Fruit fly (Drosophila melanogaster) whole organism, embryonic: ENCODE results near the gene CG33654.

Experiments
- Asciz ChIP-seq: fragments of 200-800 bp; sonication (Bioruptor generic); optimal IDR thresholded peaks from 2 replicates; lab custom pipeline; 2017; ENCODE audit warnings: missing biosample characterization, mild to moderate bottlenecking, missing genetic modification characterization, missing genetic modification reagents
- Atf6 ChIP-seq: fragments of 200-800 bp; sonication (Bioruptor generic); IDR thresholded peaks from 2 replicates; pipeline ENCODE4 v1.3.6; 2022; ENCODE audit warnings: missing biosample characterization, missing genetic modification characterization
- C15 ChIP-seq: fragments of 200-800 bp; sonication (Bioruptor generic); IDR thresholded peaks from 3 replicates; pipeline ENCODE4 v1.3.6; 2022; ENCODE audit warnings: missing biosample characterization, missing genetic modification characterization
- CG10147 ChIP-seq: fragments of 200-800 bp; sonication (Bioruptor generic); optimal IDR thresholded peaks from 2 replicates; lab custom pipeline; 2019; ENCODE audit warnings: missing biosample characterization, mild to moderate bottlenecking, missing genetic modification characterization, moderate library complexity
- CG1024 ChIP-seq: fragments of 200-800 bp; sonication (Bioruptor generic); IDR thresholded peaks from 2 replicates; pipeline ENCODE4 v1.3.6; 2022; ENCODE audit warnings: missing biosample characterization, missing genetic modification characterization
- CG10321 ChIP-seq: fragments of 200-800 bp; sonication (Bioruptor generic); IDR thresholded peaks from 2 replicates; pipeline ENCODE4 v1.3.6; 2022; ENCODE audit warnings: missing biosample characterization, missing genetic modification characterization
- CG10431 ChIP-seq: fragments of 200-800 bp; sonication (Bioruptor generic); optimal IDR thresholded peaks from 3 replicates; lab custom pipeline; 2018; ENCODE audit warnings: missing biosample characterization, mild to moderate bottlenecking, missing genetic modification characterization
- CG11093 ChIP-seq: fragments of 200-800 bp; sonication (Bioruptor generic); IDR thresholded peaks from 3 replicates; pipeline ENCODE4 v1.3.6; 2022; ENCODE audit warnings: missing biosample characterization, missing genetic modification characterization
- CG11695 ChIP-seq: fragments of 200-800 bp; sonication (Bioruptor generic); IDR thresholded peaks from 3 replicates; pipeline ENCODE4 v1.3.6; 2022; ENCODE audit warnings: missing biosample characterization, missing genetic modification characterization
- CG13894 ChIP-seq: fragments of 200-800 bp; sonication (Bioruptor generic); optimal IDR thresholded peaks from 3 replicates; lab custom pipeline; 2018; ENCODE audit warnings: missing biosample characterization, mild to moderate bottlenecking, missing genetic modification characterization, moderate library complexity
- CG15073 ChIP-seq: fragments of 200-800 bp; sonication (Bioruptor generic); optimal IDR thresholded peaks from 2 replicates; lab custom pipeline; 2016; ENCODE audit warnings: missing biosample characterization, missing genetic modification characterization
- CG17359 ChIP-seq: fragments of 200-800 bp; sonication (Bioruptor generic); optimal IDR thresholded peaks from 3 replicates; lab custom pipeline; 2018; ENCODE audit warnings: missing biosample characterization, mild to moderate bottlenecking, missing genetic modification characterization, moderate library complexity
- CG18764 ChIP-seq: fragments of 200-800 bp; sonication (Bioruptor generic); optimal IDR thresholded peaks from 3 replicates; lab custom pipeline; 2016; ENCODE audit warnings: missing biosample characterization, missing genetic modification characterization
- CG2129 ChIP-seq: fragments of 200-800 bp; sonication (Bioruptor generic); IDR thresholded peaks from 2 replicates; pipeline ENCODE4 v1.3.6; 2022; ENCODE audit warnings: missing biosample characterization, missing genetic modification characterization; ENCODE audit not compliant: partially characterized antibody
- CG2678 ChIP-seq: fragments of 200-800 bp; sonication (Bioruptor generic); optimal IDR thresholded peaks from 3 replicates; lab custom pipeline; 2019; ENCODE audit warnings: missing biosample characterization, mild to moderate bottlenecking, missing genetic modification characterization, moderate library complexity
- CG30403 ChIP-seq: fragments of 200-800 bp; sonication (Bioruptor generic); optimal IDR thresholded peaks from 3 replicates; lab custom pipeline; 2016; ENCODE audit warnings: missing biosample characterization, missing genetic modification characterization
- CG34376 ChIP-seq: fragments of 200-800 bp; sonication (Bioruptor generic); optimal IDR thresholded peaks from 2 replicates; lab custom pipeline; 2018; ENCODE audit warnings: missing biosample characterization, mild to moderate bottlenecking, missing genetic modification characterization
- CG3726 ChIP-seq: fragments of 200-800 bp; sonication (Bioruptor generic); IDR thresholded peaks from 3 replicates; pipeline ENCODE4, ENCODE4 v1.3.6; 2022; ENCODE audit warnings: missing biosample characterization, missing genetic modification characterization
- CG4424 ChIP-seq: fragments of 200-800 bp; sonication (Bioruptor generic); optimal IDR thresholded peaks from 3 replicates; lab custom pipeline; 2016; ENCODE audit warnings: missing biosample characterization, missing genetic modification characterization
- CG5953 ChIP-seq: fragments of 200-800 bp; sonication (Bioruptor generic); IDR thresholded peaks from 2 replicates; pipeline ENCODE4 v1.3.6; 2022; ENCODE audit warnings: missing biosample characterization, missing genetic modification characterization
- CoRest ChIP-seq: fragments of 200-800 bp; sonication (Bioruptor generic); optimal IDR thresholded peaks from 3 replicates; lab custom pipeline; 2018; ENCODE audit warnings: missing biosample characterization, mild to moderate bottlenecking, missing genetic modification characterization, moderate library complexity
- Dad ChIP-seq: fragments of 200-800 bp; sonication (Bioruptor generic); optimal IDR thresholded peaks from 3 replicates; lab custom pipeline; 2016; ENCODE audit warnings: missing biosample characterization, missing genetic modification characterization
- Dll ChIP-seq: fragments of 200-800 bp; sonication (Bioruptor generic); IDR thresholded peaks from 4 replicates; pipeline ENCODE4 v1.3.6; 2022; ENCODE audit warnings: missing biosample characterization, missing genetic modification characterization; ENCODE audit not compliant: partially characterized antibody
- E2f1 ChIP-seq: fragments of 200-800 bp; sonication (Bioruptor generic); IDR thresholded peaks from 2 replicates; pipeline ENCODE4 v1.3.6; 2022; ENCODE audit warnings: missing biosample characterization, missing genetic modification characterization
- Fer1 ChIP-seq: fragments of 200-800 bp; sonication (Bioruptor generic); optimal IDR thresholded peaks from 2 replicates; lab custom pipeline; 2017; ENCODE audit warnings: missing biosample characterization, mild to moderate bottlenecking, missing genetic modification characterization
- HLH3B ChIP-seq: fragments of 200-800 bp; sonication (Bioruptor generic); IDR thresholded peaks from 2 replicates; pipeline ENCODE4 v1.3.6; 2022; ENCODE audit warnings: missing biosample characterization, missing genetic modification characterization
- Hey ChIP-seq: fragments of 200-800 bp; sonication (Bioruptor generic); optimal IDR thresholded peaks from 3 replicates; lab custom pipeline; 2018; ENCODE audit warnings: missing biosample characterization, mild to moderate bottlenecking, missing genetic modification characterization
- HmgZ ChIP-seq: fragments of 200-800 bp; sonication (Bioruptor generic); optimal IDR thresholded peaks from 2 replicates; lab custom pipeline; 2018; ENCODE audit warnings: missing biosample characterization, mild to moderate bottlenecking, missing genetic modification characterization
- Hr39 ChIP-seq: fragments of >200 bp; optimal IDR thresholded peaks from 2 replicates; lab custom pipeline; 2017
- Mad ChIP-seq: fragments of 200-800 bp; sonication (Bioruptor generic); optimal IDR thresholded peaks from 2 replicates; lab custom pipeline; 2016; ENCODE audit warnings: missing biosample characterization, missing genetic modification characterization
- Neu2 ChIP-seq: fragments of 200-800 bp; sonication (Bioruptor generic); optimal IDR thresholded peaks from 3 replicates; lab custom pipeline; 2016; ENCODE audit warnings: missing biosample characterization, missing genetic modification characterization, borderline replicate concordance
- Oaz ChIP-seq: fragments of 200-800 bp; sonication (Bioruptor generic); IDR thresholded peaks from 2 replicates; pipeline ENCODE4 v1.3.6; 2022; ENCODE audit warnings: missing biosample characterization, missing genetic modification characterization
- Taf1 ChIP-seq: fragments of 200-800 bp; sonication (Bioruptor generic); IDR thresholded peaks from 2 replicates; pipeline ENCODE4 v1.3.6; 2022; ENCODE audit warnings: missing biosample characterization, missing genetic modification characterization
- Usf ChIP-seq: fragments of 200-800 bp; sonication (Bioruptor generic); optimal IDR thresholded peaks from 2 replicates; lab custom pipeline; 2017; ENCODE audit warnings: missing genotype, missing biosample characterization, missing genetic modification characterization
- aop ChIP-seq: fragments of 200-800 bp; sonication (Bioruptor generic); IDR thresholded peaks from 2 replicates; pipeline ENCODE4 v1.3.6; 2022; ENCODE audit warnings: missing biosample characterization, missing genetic modification characterization
- bab2 ChIP-seq: fragments of 200-800 bp; sonication (Bioruptor generic); optimal IDR thresholded peaks from 2 replicates; lab custom pipeline; 2016; ENCODE audit warnings: missing biosample characterization, missing genetic modification characterization
- cad ChIP-seq: fragments of >200 bp; optimal IDR thresholded peaks from 2 replicates; lab custom pipeline; 2017; ENCODE audit warnings: missing biosample characterization, missing genetic modification characterization
- cg ChIP-seq: fragments of 200-800 bp; sonication (Bioruptor generic); optimal IDR thresholded peaks from 3 replicates; lab custom pipeline; 2019; ENCODE audit warnings: missing biosample characterization, mild to moderate bottlenecking, missing genetic modification characterization, moderate library complexity
- danr ChIP-seq: fragments of 200-800 bp; sonication (Bioruptor generic); IDR thresholded peaks from 2 replicates; pipeline ENCODE4 v1.3.6; 2022; ENCODE audit warnings: missing biosample characterization, missing genetic modification characterization
- disco-r ChIP-seq: fragments of 200-800 bp; sonication (Bioruptor generic); optimal IDR thresholded peaks from 2 replicates; lab custom pipeline; 2016; ENCODE audit warnings: missing biosample characterization, missing genetic modification characterization
- ems ChIP-seq: fragments of 200-800 bp; sonication (Bioruptor generic); optimal IDR thresholded peaks from 3 replicates; lab custom pipeline; 2016; ENCODE audit warnings: missing biosample characterization, missing genetic modification characterization
- fd102C ChIP-seq: fragments of 200-800 bp; sonication (Bioruptor generic); optimal IDR thresholded peaks from 2 replicates; lab custom pipeline; 2018; ENCODE audit warnings: missing biosample characterization, mild to moderate bottlenecking, missing genetic modification characterization, moderate library complexity
- fd3F ChIP-seq: fragments of 200-800 bp; sonication (Bioruptor generic); optimal IDR thresholded peaks from 2 replicates; lab custom pipeline; 2018; ENCODE audit warnings: missing biosample characterization, mild to moderate bottlenecking, missing genetic modification characterization, moderate library complexity
- gem ChIP-seq: fragments of 200-800 bp; sonication (Bioruptor generic); optimal IDR thresholded peaks from 2 replicates; lab custom pipeline; 2019; ENCODE audit warnings: missing biosample characterization, mild to moderate bottlenecking, missing genetic modification characterization, moderate library complexity
- grn ChIP-seq: fragments of 200-800 bp; sonication (Bioruptor generic); optimal IDR thresholded peaks from 3 replicates; lab custom pipeline; 2017; ENCODE audit warnings: missing biosample characterization, missing genetic modification characterization
- gro ChIP-seq: fragments of 200-800 bp; sonication (Bioruptor generic); optimal IDR thresholded peaks from 2 replicates; lab custom pipeline; 2016; ENCODE audit warnings: missing biosample characterization, missing genetic modification characterization
- hb ChIP-seq: fragments of 200-800 bp; sonication (Bioruptor generic); IDR thresholded peaks from 3 replicates; pipeline ENCODE4 v1.3.6; 2022; ENCODE audit warnings: missing biosample characterization, missing genetic modification characterization; ENCODE audit not compliant: partially characterized antibody
- jing ChIP-seq: fragments of 200-800 bp; sonication (Bioruptor generic); optimal IDR thresholded peaks from 2 replicates; lab custom pipeline; 2018; ENCODE audit warnings: missing biosample characterization, mild to moderate bottlenecking, missing genetic modification characterization
- kah ChIP-seq: fragments of 200-800 bp; sonication (Bioruptor generic); optimal IDR thresholded peaks from 2 replicates; lab custom pipeline; 2018; ENCODE audit warnings: missing biosample characterization, mild to moderate bottlenecking, missing genetic modification characterization
- lola ChIP-seq, 3 experiments: fragments of >200 bp in 2 of 3; fragments of 200-800 bp in 1 of 3; sonication (Bioruptor generic) in 1 of 3; optimal IDR thresholded peaks; 2 replicates each; lab custom pipeline; 2017 to 2019; ENCODE audit warnings: missing biosample characterization in 3 of 3, missing genetic modification characterization in 3 of 3, mild to moderate bottlenecking in 1 of 3, moderate library complexity in 1 of 3
- zfh2 ChIP-seq: fragments of 200-800 bp; sonication (Bioruptor generic); optimal IDR thresholded peaks from 2 replicates; lab custom pipeline; 2016; ENCODE audit warnings: missing biosample characterization, missing genetic modification characterization

CG33654 gene

DNA sequence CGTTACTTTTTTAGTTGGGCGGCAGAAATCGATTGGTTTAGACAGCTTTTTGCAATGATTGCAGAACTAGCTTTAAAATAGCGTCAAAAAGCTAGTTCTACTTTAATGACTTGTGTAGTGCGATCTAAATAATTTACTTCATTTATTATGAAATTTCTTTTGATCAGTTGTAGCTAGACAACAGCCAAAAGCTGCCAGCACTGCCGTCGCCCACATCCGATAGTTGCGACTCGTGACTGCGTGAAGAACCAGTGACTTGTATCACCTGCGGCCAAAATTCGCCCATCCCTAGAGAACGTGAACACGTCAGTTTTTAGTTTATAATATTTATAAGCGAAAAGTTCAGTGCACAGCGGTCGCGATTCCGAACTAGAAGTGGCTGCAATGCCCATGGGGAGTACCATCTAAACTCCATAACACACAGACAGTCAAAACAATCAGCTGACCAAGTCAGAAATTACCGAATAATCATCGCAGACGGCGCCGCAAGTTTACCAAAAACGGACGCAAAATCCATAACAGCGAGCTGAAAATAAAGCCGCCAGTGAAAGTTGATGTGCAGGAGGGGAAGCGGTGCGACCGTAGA, 3.7 kb upstream of the CG33654 start, which contains the start of gene P58IPK (continued):
- TF ChIP-seq CG10147 (peak; percentile 55), CG17359 (peak; percentile 38), Dll (GFP tag; lab: Robert Waterston, UW) (peak; percentile 94), Usf (GFP tag; lab: Kevin White, UChicago) (peak; percentile 17), Atf6 (GFP tag; lab: Robert Waterston, UW) (no peak; the same call in 1 of the 2 replicates), CG2129 (peak; percentile 83), CoRest (tag; lab: Kevin White, UChicago) (peak; percentile 74), Asciz (GFP tag; lab: Kevin White, UChicago) (no peak), CG30403 (GFP tag; lab: Kevin White, UChicago) (peak; percentile 80), aop (GFP tag; lab: Robert Waterston, UW) (no peak), cg (GFP tag; lab: Kevin White, UChicago) (no peak), Hey (tag; lab: Kevin White, UChicago) (no peak), bab2 (GFP tag; lab: Kevin White, UChicago) (peak; percentile 70), Fer1 (peak; percentile 41), grn (GFP tag; lab: Kevin White, UChicago) (peak; percentile 6), hb (GFP tag; lab: Robert Waterston, UW) (peak; percentile 90), fd102C (no peak), jing (GFP tag; lab: Kevin White, UChicago) (no peak), CG18764 (GFP tag; lab: Kevin White, UChicago) (peak; percentile 55), Dad (GFP tag; lab: Kevin White, UChicago) (peak; percentile 72), ems (GFP tag; lab: Kevin White, UChicago) (peak; percentile 74), kah (GFP tag; lab: Kevin White, UChicago) (peak; percentile 55), cad (GFP tag; lab: Kevin White, UChicago) (no peak), CG10321 (GFP tag; lab: Robert Waterston, UW) (no peak), lola (GFP tag; optimal IDR thresholded peaks at IDR 0.05; lab: Kevin White, UChicago) (peak in 1 of 3 experiments; percentile 46), CG4424 (GFP tag; lab: Kevin White, UChicago) (peak; percentile 51), gro (GFP tag; lab: Kevin White, UChicago) (peak; percentile 82), Neu2 (no peak), CG15073 (GFP tag; lab: Kevin White, UChicago) (no peak), CG10431 (GFP tag; lab: Kevin White, UChicago) (no peak), CG34376 (GFP tag; lab: Kevin White, UChicago) (peak; percentile 57), CG11093 (no peak), C15 (GFP tag; lab: Robert Waterston, UW) (no peak), zfh2 (peak; percentile 80), CG5953 (GFP tag; lab: Robert Waterston, UW) (no peak), CG11695 (GFP tag; lab: Robert Waterston, UW) (no peak), CG13894 (peak; percentile 77), gem (tag; lab: Kevin White, UChicago) (peak; percentile 68), disco-r (GFP tag; lab: Kevin White, UChicago) (peak; percentile 10), CG3726 (peak; percentile 59; the same call in 1 of the 3 replicates), CG1024 (GFP tag; lab: Robert Waterston, UW) (no peak), HLH3B (GFP tag; lab: Robert Waterston, UW) (peak; percentile 29; the same call in 1 of the 2 replicates), CG2678 (tag; lab: Kevin White, UChicago) (no peak), Oaz (GFP tag; lab: Robert Waterston, UW) (no peak), HmgZ (tag; lab: Kevin White, UChicago) (peak; percentile 91), E2f1 (GFP tag; lab: Robert Waterston, UW) (0 out of 2 replicates have a peak, but pooled peaks have one; percentile 21), Taf1 (peak; percentile 13; the same call in 1 of the 2 replicates), Mad (peak; percentile 83), fd3F (GFP tag; lab: Kevin White, UChicago) (no peak), Hr39 (lab: Kevin White, UChicago) (no peak), danr (GFP tag; lab: Robert Waterston, UW) (no peak)
